Fruit fly (Drosophila melanogaster) whole organism, embryonic: ENCODE results near the gene CG17329.
A peak's percentile ranks its signal among the peaks of the same experiment; 100 is the strongest.

Source experiments
- BEAF-32 ChIP-seq: fragments of 200-800 bp; sonication (Bioruptor generic); optimal IDR thresholded peaks from 3 replicates; lab custom pipeline; 2017; ENCODE audit warnings: missing biosample characterization, missing genetic modification characterization, mild to moderate bottlenecking, moderate library complexity, missing genetic modification reagents
- CG10321 ChIP-seq: fragments of 200-800 bp; sonication (Bioruptor generic); IDR thresholded peaks from 2 replicates; pipeline ENCODE4 v1.3.6; 2022; ENCODE audit warnings: missing biosample characterization, missing genetic modification characterization
- CG10366 ChIP-seq: fragments of 200-800 bp; sonication (Bioruptor generic); IDR thresholded peaks from 2 replicates; pipeline ENCODE4 v1.3.6; 2022; ENCODE audit warnings: missing biosample characterization, missing genetic modification characterization
- CG11560 ChIP-seq: fragments of 200-800 bp; sonication (Bioruptor generic); IDR thresholded peaks from 3 replicates; pipeline ENCODE4 v1.3.6; 2022; ENCODE audit warnings: missing biosample characterization, missing genetic modification characterization
- CG12155 ChIP-seq: fragments of 200-800 bp; sonication (Bioruptor generic); optimal IDR thresholded peaks from 3 replicates; lab custom pipeline; 2016; ENCODE audit warnings: missing biosample characterization, missing genetic modification characterization
- CG14710 ChIP-seq: fragments of 200-800 bp; sonication (Bioruptor generic); optimal IDR thresholded peaks from 3 replicates; lab custom pipeline; 2019; ENCODE audit warnings: missing biosample characterization, mild to moderate bottlenecking, missing genetic modification characterization, moderate library complexity
- CG1529 ChIP-seq: fragments of 200-800 bp; sonication (Bioruptor generic); optimal IDR thresholded peaks from 3 replicates; lab custom pipeline; 2018; ENCODE audit warnings: missing biosample characterization, missing genetic modification characterization
- CG17802 ChIP-seq: fragments of 200-800 bp; sonication (Bioruptor generic); optimal IDR thresholded peaks from 2 replicates; lab custom pipeline; 2018; ENCODE audit warnings: missing biosample characterization, mild to moderate bottlenecking, missing genetic modification characterization, moderate library complexity
- CG18476 ChIP-seq: fragments of 200-800 bp; sonication (Bioruptor generic); optimal IDR thresholded peaks from 2 replicates; lab custom pipeline; 2016; ENCODE audit warnings: missing biosample characterization, mild to moderate bottlenecking, missing genetic modification characterization
- CG18619 ChIP-seq: fragments of 200-800 bp; sonication (Bioruptor generic); optimal IDR thresholded peaks from 3 replicates; lab custom pipeline; 2017; ENCODE audit warnings: missing biosample characterization, mild to moderate bottlenecking, missing genetic modification characterization
- CG31224 ChIP-seq: fragments of 200-800 bp; sonication (Bioruptor generic); IDR thresholded peaks from 2 replicates; pipeline ENCODE4 v1.3.6; 2022; ENCODE audit warnings: missing biosample characterization, missing genetic modification characterization
- CG4730 ChIP-seq: fragments of 200-800 bp; sonication (Bioruptor generic); IDR thresholded peaks from 2 replicates; pipeline ENCODE4 v1.3.6; 2022; ENCODE audit warnings: missing biosample characterization, missing genetic modification characterization
- CG5953 ChIP-seq: fragments of 200-800 bp; sonication (Bioruptor generic); IDR thresholded peaks from 2 replicates; pipeline ENCODE4 v1.3.6; 2022; ENCODE audit warnings: missing biosample characterization, missing genetic modification characterization
- CG7271 ChIP-seq: fragments of 200-800 bp; sonication (Bioruptor generic); optimal IDR thresholded peaks from 2 replicates; lab custom pipeline; 2018; ENCODE audit warnings: missing biosample characterization, mild to moderate bottlenecking, missing genetic modification characterization, moderate library complexity
- CG7745 ChIP-seq: fragments of 200-800 bp; sonication (Bioruptor generic); optimal IDR thresholded peaks from 2 replicates; lab custom pipeline; 2018; ENCODE audit warnings: missing biosample characterization, mild to moderate bottlenecking, missing genetic modification characterization, moderate library complexity
- CG8924 ChIP-seq: fragments of 200-800 bp; optimal IDR thresholded peaks from 3 replicates; lab custom pipeline; 2019; ENCODE audit warnings: missing biosample characterization, mild to moderate bottlenecking, missing genetic modification characterization, moderate library complexity
- CoRest ChIP-seq: fragments of 200-800 bp; sonication (Bioruptor generic); optimal IDR thresholded peaks from 3 replicates; lab custom pipeline; 2018; ENCODE audit warnings: missing biosample characterization, mild to moderate bottlenecking, missing genetic modification characterization, moderate library complexity
- Deaf1 ChIP-seq: fragments of 200-800 bp; optimal IDR thresholded peaks from 3 replicates; lab custom pipeline; 2019; ENCODE audit warnings: missing biosample characterization, mild to moderate bottlenecking, missing genetic modification characterization, moderate library complexity
- Fer2 ChIP-seq: fragments of 200-800 bp; sonication (Bioruptor generic); optimal IDR thresholded peaks from 2 replicates; lab custom pipeline; 2018; ENCODE audit warnings: missing biosample characterization, mild to moderate bottlenecking, missing genetic modification characterization, moderate library complexity
- Gsc ChIP-seq: fragments of 200-800 bp; sonication (Bioruptor generic); IDR thresholded peaks from 2 replicates; pipeline ENCODE4 v1.3.6; 2022; ENCODE audit warnings: missing biosample characterization, missing genetic modification characterization
- Lim3 ChIP-seq: fragments of 200-800 bp; sonication (Bioruptor generic); IDR thresholded peaks from 2 replicates; pipeline ENCODE4 v1.3.6; 2022; ENCODE audit warnings: missing biosample characterization, missing genetic modification characterization
- NfI ChIP-seq: fragments of 200-800 bp; sonication (Bioruptor generic); optimal IDR thresholded peaks from 3 replicates; lab custom pipeline; 2018; ENCODE audit warnings: missing biosample characterization, mild to moderate bottlenecking, missing genetic modification characterization, moderate library complexity
- Oaz ChIP-seq: fragments of 200-800 bp; sonication (Bioruptor generic); IDR thresholded peaks from 2 replicates; pipeline ENCODE4 v1.3.6; 2022; ENCODE audit warnings: missing biosample characterization, missing genetic modification characterization
- Sry-δ ChIP-seq: fragments of 200-800 bp; sonication (Bioruptor generic); optimal IDR thresholded peaks from 2 replicates; lab custom pipeline; 2016; ENCODE audit warnings: missing biosample characterization, missing genetic modification characterization
- aop ChIP-seq: fragments of 200-800 bp; sonication (Bioruptor generic); IDR thresholded peaks from 2 replicates; pipeline ENCODE4 v1.3.6; 2022; ENCODE audit warnings: missing biosample characterization, missing genetic modification characterization
- ara ChIP-seq: fragments of 200-800 bp; sonication (Bioruptor generic); IDR thresholded peaks from 2 replicates; pipeline ENCODE4 v1.3.6; 2022; ENCODE audit warnings: missing biosample characterization, missing genetic modification characterization
- caup ChIP-seq: fragments of 200-800 bp; sonication (Bioruptor generic); optimal IDR thresholded peaks from 3 replicates; lab custom pipeline; 2017; ENCODE audit warnings: missing biosample characterization, mild to moderate bottlenecking, missing genetic modification characterization, moderate library complexity; ENCODE audit not compliant: severe bottlenecking
- crp ChIP-seq, 2 experiments: fragments of 200-800 bp; sonication (Bioruptor generic); optimal IDR thresholded peaks; 2 replicates in 1 of 2; 3 replicates in 1 of 2; lab custom pipeline; 2017; ENCODE audit warnings: missing biosample characterization in 2 of 2, missing genetic modification characterization in 2 of 2, mild to moderate bottlenecking in 1 of 2, moderate library complexity in 1 of 2
- disco-r ChIP-seq: fragments of 200-800 bp; sonication (Bioruptor generic); optimal IDR thresholded peaks from 2 replicates; lab custom pipeline; 2016; ENCODE audit warnings: missing biosample characterization, missing genetic modification characterization
- dmrt99B ChIP-seq: fragments of 200-800 bp; sonication (Bioruptor generic); optimal IDR thresholded peaks from 2 replicates; lab custom pipeline; 2018; ENCODE audit warnings: missing biosample characterization, mild to moderate bottlenecking, missing genetic modification characterization, moderate library complexity
- ewg ChIP-seq: fragments of 200-800 bp; sonication (Bioruptor generic); optimal IDR thresholded peaks from 3 replicates; lab custom pipeline; 2017; ENCODE audit warnings: mild to moderate bottlenecking, missing biosample characterization, missing genetic modification reagents, missing genetic modification characterization
- ham ChIP-seq: fragments of 200-800 bp; sonication (Bioruptor generic); IDR thresholded peaks from 2 replicates; pipeline ENCODE4 v1.3.6; 2022; ENCODE audit warnings: missing biosample characterization, missing genetic modification characterization
- insv ChIP-seq, 2 experiments: fragments of 200-800 bp; sonication (Bioruptor generic); optimal IDR thresholded peaks; 3 replicates each; lab custom pipeline; 2016 to 2018; ENCODE audit warnings: missing biosample characterization in 2 of 2, missing genetic modification characterization in 2 of 2
- kay ChIP-seq: fragments of 200-800 bp; sonication (Bioruptor generic); optimal IDR thresholded peaks from 2 replicates; lab custom pipeline; 2016; ENCODE audit warnings: missing biosample characterization, missing genetic modification characterization
- kni ChIP-seq: fragments of 200-800 bp; sonication (Bioruptor generic); optimal IDR thresholded peaks from 3 replicates; lab custom pipeline; 2017; ENCODE audit warnings: mild to moderate bottlenecking, missing biosample characterization, missing genetic modification reagents, missing genetic modification characterization
- luna ChIP-seq: fragments of 200-800 bp; sonication (Bioruptor generic); optimal IDR thresholded peaks from 2 replicates; lab custom pipeline; 2016; ENCODE audit warnings: missing biosample characterization, missing genetic modification characterization
- otp ChIP-seq: fragments of 200-800 bp; sonication (Bioruptor generic); IDR thresholded peaks from 3 replicates; pipeline ENCODE4, ENCODE4 v1.3.6; 2022; ENCODE audit warnings: missing biosample characterization, missing genetic modification characterization
- phol ChIP-seq: fragments of 200-800 bp; sonication (Bioruptor generic); optimal IDR thresholded peaks from 3 replicates; lab custom pipeline; 2018; ENCODE audit warnings: missing biosample characterization, mild to moderate bottlenecking, missing genetic modification characterization, moderate library complexity
- pum ChIP-seq: fragments of 200-800 bp; sonication (Bioruptor generic); optimal IDR thresholded peaks from 2 replicates; lab custom pipeline; 2016; ENCODE audit warnings: missing biosample characterization, missing genetic modification characterization
- shn ChIP-seq: fragments of 200-800 bp; sonication (Bioruptor generic); optimal IDR thresholded peaks from 3 replicates; lab custom pipeline; 2016; ENCODE audit warnings: missing biosample characterization, missing genetic modification characterization
- sug ChIP-seq: fragments of 200-800 bp; optimal IDR thresholded peaks from 2 replicates; lab custom pipeline; 2019; ENCODE audit warnings: missing biosample characterization, mild to moderate bottlenecking, missing genetic modification characterization, moderate library complexity
- tap ChIP-seq: fragments of 200-800 bp; optimal IDR thresholded peaks from 3 replicates; lab custom pipeline; 2019; ENCODE audit warnings: missing biosample characterization, mild to moderate bottlenecking, missing genetic modification characterization, moderate library complexity
- toy ChIP-seq: fragments of 200-800 bp; sonication (Bioruptor generic); IDR thresholded peaks from 2 replicates; pipeline ENCODE4 v1.3.6; 2022; ENCODE audit warnings: missing biosample characterization, missing genetic modification characterization
- unc-4 ChIP-seq: fragments of 200-800 bp; sonication (Bioruptor generic); IDR thresholded peaks from 2 replicates; pipeline ENCODE4 v1.3.6; 2022; ENCODE audit warnings: missing biosample characterization, missing genetic modification characterization; ENCODE audit not compliant: partially characterized antibody
- wor ChIP-seq: fragments of 200-800 bp; sonication (Bioruptor generic); IDR thresholded peaks from 2 replicates; pipeline ENCODE4 v1.3.6; 2022; ENCODE audit warnings: missing biosample characterization, missing genetic modification characterization
- z ChIP-seq: fragments of 200-800 bp; sonication (Bioruptor generic); IDR thresholded peaks from 3 replicates; pipeline ENCODE4 v1.3.6; 2022; ENCODE audit warnings: missing biosample characterization, missing genetic modification characterization
- zf30C ChIP-seq: fragments of 200-800 bp; sonication (Bioruptor generic); optimal IDR thresholded peaks from 3 replicates; lab custom pipeline; 2018; ENCODE audit warnings: missing biosample characterization, mild to moderate bottlenecking, missing genetic modification characterization
- zfh1 ChIP-seq: fragments of 200-800 bp; sonication (Bioruptor generic); IDR thresholded peaks from 3 replicates; pipeline ENCODE4 v1.3.6; 2022; ENCODE audit warnings: missing biosample characterization, missing genetic modification characterization

Gene CG17329

DNA sequence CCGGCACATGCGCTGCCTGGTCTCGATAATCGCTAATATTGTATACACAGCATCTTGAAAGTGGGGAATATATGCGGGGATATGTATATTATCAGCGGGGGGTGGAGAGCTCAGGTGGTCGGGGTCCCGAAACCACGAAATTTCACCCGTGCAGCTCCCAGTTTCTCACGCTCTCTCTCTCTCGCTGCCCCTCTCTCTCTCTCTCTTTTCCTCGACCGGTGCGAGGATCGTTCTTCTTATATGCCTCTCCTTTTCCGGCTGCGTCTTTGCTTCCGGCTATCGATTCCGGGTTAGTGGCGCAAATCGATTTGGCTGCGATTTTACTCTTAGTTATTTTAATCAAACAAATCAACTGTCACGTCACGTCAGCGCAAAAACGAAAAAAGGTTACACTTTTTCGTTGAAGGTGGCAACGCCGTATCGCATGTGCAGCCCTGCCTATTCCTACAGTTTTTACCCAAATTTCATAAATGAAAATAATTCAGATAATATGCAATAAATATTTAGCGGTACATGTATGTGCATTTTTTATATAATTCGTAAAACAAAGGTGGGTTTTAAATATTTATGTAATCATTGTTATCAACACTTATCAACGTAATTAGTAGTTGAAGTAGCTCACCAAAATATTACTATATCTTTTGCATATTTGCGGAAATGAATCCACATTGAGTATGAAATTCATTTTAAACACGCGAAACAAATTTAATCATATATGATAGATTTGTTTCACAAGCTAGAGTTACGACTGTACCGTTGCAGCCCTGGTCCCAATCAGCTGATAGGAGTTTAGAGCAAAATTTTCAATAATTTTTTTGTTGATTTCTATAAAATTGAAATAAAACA lies 8.6 kb downstream of the CG17329 start, which contains the start of the genes heix and CG17328 (continued):
- peak; percentile 94 for TF ChIP-seq CG14710 (tag; lab: Kevin White, UChicago)
- TF ChIP-seq pum = peak; percentile 70
- TF ChIP-seq CG10366 (GFP tag; lab: Robert Waterston, UW) = peak; percentile 70; the same call in 1 of the 2 replicates
- TF ChIP-seq CG1529 (GFP tag; lab: Kevin White, UChicago) = peak; percentile 100
- no peak for TF ChIP-seq dmrt99B (tag; lab: Kevin White, UChicago)
- peak; percentile 37 to 94 for TF ChIP-seq crp (GFP tag; optimal IDR thresholded peaks at IDR 0.05; lab: Kevin White, UChicago)
- TF ChIP-seq CG18476 (GFP tag; lab: Kevin White, UChicago) = peak; percentile 48
- peak; percentile 74 for TF ChIP-seq zfh1
- TF ChIP-seq CG8924 (tag; lab: Kevin White, UChicago) = peak; percentile 82
- no peak for TF ChIP-seq zf30C
- TF ChIP-seq Sry-δ (GFP tag; lab: Kevin White, UChicago) = peak; percentile 39
- TF ChIP-seq CG18619 (GFP tag; lab: Kevin White, UChicago) = peak; percentile 70
- peak; percentile 66 for TF ChIP-seq sug (tag; lab: Kevin White, UChicago)
- TF ChIP-seq CG12155 = peak; percentile 58
- no peak; the same call in 2 of the 3 replicates for TF ChIP-seq CG11560 (tag; lab: Robert Waterston, UW)
- TF ChIP-seq CG17802 (tag; lab: Kevin White, UChicago) = peak; percentile 24
- no peak for TF ChIP-seq toy (GFP tag; lab: Robert Waterston, UW)
- TF ChIP-seq shn (GFP tag; lab: Kevin White, UChicago) = peak; percentile 58
- TF ChIP-seq Gsc (GFP tag; lab: Robert Waterston, UW) = no peak
- TF ChIP-seq CG5953 = peak; percentile 43; the same call in 1 of the 2 replicates
- TF ChIP-seq wor = peak; percentile 41; the same call in 1 of the 2 replicates
- peak; percentile 75 for TF ChIP-seq Fer2
- TF ChIP-seq tap (tag; lab: Kevin White, UChicago) = no peak
- no peak for TF ChIP-seq CG7745 (tag; lab: Kevin White, UChicago)
- TF ChIP-seq insv (GFP tag; optimal IDR thresholded peaks at IDR 0.05; lab: Kevin White, UChicago) = peak in 1 of 2 experiments; percentile 36
- peak; percentile 44; the same call in 1 of the 2 replicates for TF ChIP-seq CG31224 (GFP tag; lab: Robert Waterston, UW)
- peak; percentile 67 for TF ChIP-seq NfI
- TF ChIP-seq kay = peak; percentile 34
- peak; percentile 70 for TF ChIP-seq luna
- TF ChIP-seq CG4730 (GFP tag; lab: Robert Waterston, UW) = peak; percentile 52; the same call in 1 of the 2 replicates
- peak; percentile 17; the same call in 1 of the 2 replicates for TF ChIP-seq Oaz (GFP tag; lab: Robert Waterston, UW)
- TF ChIP-seq otp (GFP tag; lab: Robert Waterston, UW) = no peak; the same call in 1 of the 3 replicates
- no peak for TF ChIP-seq kni
- TF ChIP-seq CG7271 (tag; lab: Kevin White, UChicago) = peak; percentile 6
- peak; percentile 58 for TF ChIP-seq BEAF-32
- peak; percentile 64 for TF ChIP-seq caup (GFP tag; lab: Kevin White, UChicago)
- TF ChIP-seq Lim3 (GFP tag; lab: Robert Waterston, UW) = no peak
- TF ChIP-seq ewg (GFP tag; lab: Kevin White, UChicago) = peak; percentile 48
- no peak for TF ChIP-seq unc-4 (GFP tag; lab: Robert Waterston, UW)
- TF ChIP-seq phol (tag; lab: Kevin White, UChicago) = peak; percentile 79
- TF ChIP-seq z (GFP tag; lab: Robert Waterston, UW) = no peak
- TF ChIP-seq CoRest = peak; percentile 85
- no peak for TF ChIP-seq CG10321 (GFP tag; lab: Robert Waterston, UW)
- TF ChIP-seq Deaf1 (tag; lab: Kevin White, UChicago) = no peak
- TF ChIP-seq ham (GFP tag; lab: Robert Waterston, UW) = no peak; the same call in 1 of the 2 replicates
- peak; percentile 16 for TF ChIP-seq disco-r (GFP tag; lab: Kevin White, UChicago)
- peak; percentile 48; the same call in 1 of the 2 replicates for TF ChIP-seq ara (GFP tag; lab: Robert Waterston, UW)
- TF ChIP-seq aop = no peak
